Fruit fly (Drosophila melanogaster): ENCODE data around the gene Mrp5.

- TF ChIP-seq CG34406 (GFP tag; optimal IDR thresholded peaks at IDR 0.05), result no peak
- TF ChIP-seq topi (GFP tag; optimal IDR thresholded peaks at IDR 0.05), result peak; percentile 18
- TF ChIP-seq cyc (GFP tag; optimal IDR thresholded peaks at IDR 0.05), result no peak
- no peak for TF ChIP-seq CG9139 (GFP tag; optimal IDR thresholded peaks at IDR 0.05)
- no peak for TF ChIP-seq CG16779 (tag; optimal IDR thresholded peaks at IDR 0.05)
- TF ChIP-seq CG4318 (GFP tag; optimal IDR thresholded peaks at IDR 0.05), result no peak
- TF ChIP-seq CG32006 (GFP tag; optimal IDR thresholded peaks at IDR 0.05), result no peak
- peak; percentile 85 for TF ChIP-seq fkh (GFP tag; optimal IDR thresholded peaks at IDR 0.05)
These were observed 17.3 kb downstream of the Mrp5 start for dm6 chr3R:19858017-19858659.
